Worm (Caenorhabditis elegans): ENCODE data around the gene snpn-1.

DNA sequence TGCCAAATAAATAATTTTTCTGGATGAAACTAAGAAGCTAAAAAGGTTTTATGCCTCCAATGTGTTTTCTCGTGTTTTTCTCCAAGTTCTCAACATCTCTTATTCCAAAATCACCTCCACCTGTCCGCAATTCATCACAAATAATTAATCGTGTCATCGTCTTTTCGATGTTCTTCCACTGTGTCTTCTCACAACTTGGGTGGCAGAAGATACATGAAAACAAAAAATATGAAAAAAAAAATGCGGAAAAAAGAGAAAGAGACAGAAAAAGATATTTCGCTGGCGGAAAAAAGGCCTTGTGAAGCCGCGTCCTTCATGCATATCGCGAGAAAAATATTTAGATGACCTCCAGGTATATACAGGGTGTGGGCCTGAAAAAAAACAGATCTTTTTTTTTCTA, 17.0 kb downstream of the snpn-1 start:
- no peak for TF ChIP-seq W03F9.2 (tag; optimal IDR thresholded peaks at IDR 0.05)
- TF ChIP-seq dao-5 (tag; optimal IDR thresholded peaks at IDR 0.05), result no peak

Data from whole organism, L4/young adult.